Fruit fly (Drosophila melanogaster) Kc167 (cell line): ENCODE data around the gene CG18404.

ENCODE experiments used
- Sin3A ChIP-seq: fragments of >200 bp; optimal IDR thresholded peaks from 2 replicates; lab custom pipeline; 2018; ENCODE audit warnings: missing external identifiers
- h ChIP-seq: fragments of >200 bp; optimal IDR thresholded peaks from 3 replicates; lab custom pipeline; 2018; ENCODE audit warnings: missing external identifiers
- psq ChIP-seq: fragments of >200 bp; optimal IDR thresholded peaks from 2 replicates; lab custom pipeline; 2017; ENCODE audit warnings: missing external identifiers
- ttk ChIP-seq: sonication (Bioruptor generic); optimal IDR thresholded peaks from 2 replicates; lab custom pipeline; 2017; ENCODE audit warnings: missing external identifiers

- TF ChIP-seq h (lab: Kevin White, UChicago): no peak
- no peak for TF ChIP-seq psq (lab: Kevin White, UChicago)
- no peak for TF ChIP-seq Sin3A (lab: Kevin White, UChicago)
- no peak for TF ChIP-seq ttk (lab: Kevin White, UChicago)
These were observed 665 bp upstream of the CG18404 start for dm6 chr3R:30252317-30252716.
